Worm (Caenorhabditis elegans): ENCODE measurements around the gene nas-11.

ce11 chrX:6713277-6713676, at the start of gene nas-11:
- no peak for TF ChIP-seq aly-2 (tag; optimal IDR thresholded peaks at IDR 0.05)
- no peak for TF ChIP-seq ama-1 (optimal IDR thresholded peaks at IDR 0.05)
- TF ChIP-seq lin-13 (GFP tag; optimal IDR thresholded peaks at IDR 0.05), result no peak
- TF ChIP-seq ztf-11 (tag; optimal IDR thresholded peaks at IDR 0.05), result no peak
- TF ChIP-seq nhr-25 (tag; optimal IDR thresholded peaks at IDR 0.05), result no peak
- TF ChIP-seq unc-62 (GFP tag; optimal IDR thresholded peaks at IDR 0.05), result no peak
- TF ChIP-seq skn-1 (tag; optimal IDR thresholded peaks at IDR 0.05), result no peak
- TF ChIP-seq zag-1 (tag; optimal IDR thresholded peaks at IDR 0.05), result no peak
- TF ChIP-seq mdl-1 (tag; optimal IDR thresholded peaks at IDR 0.05), result no peak
- no peak for TF ChIP-seq elt-1 (tag; optimal IDR thresholded peaks at IDR 0.05)
- TF ChIP-seq nhr-21 (tag; optimal IDR thresholded peaks at IDR 0.05), result no peak
- TF ChIP-seq R02D3.7 (tag; optimal IDR thresholded peaks at IDR 0.05), result no peak
- no peak for TF ChIP-seq nhr-77 (tag; optimal IDR thresholded peaks at IDR 0.05)

Data from whole organism, L2 larva.